Fruit fly (Drosophila melanogaster) whole organism, wandering third instar larva: Measurements from ENCODE around the gene Sgsf.

ENCODE experiments used
- Abd-B ChIP-seq: fragments of >200 bp; optimal IDR thresholded peaks from 2 replicates; lab custom pipeline; 2017; ENCODE audit warnings: missing biosample characterization, missing genetic modification characterization
- CG32264 ChIP-seq: fragments of 200-800 bp; sonication (Bioruptor generic); optimal IDR thresholded peaks from 2 replicates; lab custom pipeline; 2016; ENCODE audit warnings: missing biosample characterization, missing genetic modification characterization
- CG9705 ChIP-seq: fragments of 200-800 bp; sonication (Bioruptor generic); optimal IDR thresholded peaks from 2 replicates; lab custom pipeline; 2018; ENCODE audit warnings: missing biosample characterization, mild to moderate bottlenecking, missing genetic modification characterization
- CrebA ChIP-seq: fragments of 200-800 bp; sonication (Bioruptor generic); optimal IDR thresholded peaks from 2 replicates; lab custom pipeline; 2016; ENCODE audit warnings: missing biosample characterization, mild to moderate bottlenecking, missing genetic modification characterization, borderline replicate concordance
- Dfd ChIP-seq: fragments of >200 bp; optimal IDR thresholded peaks from 2 replicates; lab custom pipeline; 2017; ENCODE audit warnings: missing biosample characterization, missing genetic modification characterization
- Dif ChIP-seq: fragments of 200-275, 200-300 bp; sonication (Bioruptor generic); optimal IDR thresholded peaks from 2 replicates; lab custom pipeline; 2018; ENCODE audit warnings: missing biosample characterization, missing genetic modification characterization; ENCODE audit not compliant: partially characterized antibody
- GATAd ChIP-seq: sonication (Bioruptor generic); optimal IDR thresholded peaks from 2 replicates; lab custom pipeline; 2016; ENCODE audit warnings: missing biosample characterization, missing genetic modification characterization
- HLH106 ChIP-seq: fragments of 200-800 bp; optimal IDR thresholded peaks from 3 replicates; lab custom pipeline; 2019; ENCODE audit warnings: missing biosample characterization, mild to moderate bottlenecking, missing genetic modification characterization, moderate library complexity
- Hr78 ChIP-seq: fragments of >200 bp; optimal IDR thresholded peaks from 2 replicates; lab custom pipeline; 2017; ENCODE audit warnings: missing biosample characterization, missing genetic modification characterization
- Hr83 ChIP-seq: fragments of 200-300 bp; sonication (Bioruptor generic); optimal IDR thresholded peaks from 2 replicates; lab custom pipeline; 2016; ENCODE audit warnings: missing biosample characterization, mild to moderate bottlenecking, missing genetic modification characterization, moderate library complexity; ENCODE audit not compliant: poor library complexity, severe bottlenecking
- Mio ChIP-seq: sonication (Bioruptor generic); optimal IDR thresholded peaks from 2 replicates; lab custom pipeline; 2016; ENCODE audit warnings: missing biosample characterization, missing genetic modification characterization
- Myc ChIP-seq: fragments of >200 bp; optimal IDR thresholded peaks from 2 replicates; lab custom pipeline; 2017
- N ChIP-seq: fragments of >200 bp; optimal IDR thresholded peaks from 2 replicates; lab custom pipeline; 2018; ENCODE audit warnings: missing biosample characterization, missing external identifiers, missing genetic modification characterization
- Rel ChIP-seq, 2 experiments: fragments of 200-800 bp; sonication (Bioruptor generic) in 1 of 2; optimal IDR thresholded peaks; 2 replicates in 1 of 2; 3 replicates in 1 of 2; lab custom pipeline; 2016 to 2019; ENCODE audit warnings: mild to moderate bottlenecking in 2 of 2, missing biosample characterization in 2 of 2, missing genetic modification characterization in 2 of 2, moderate library complexity in 1 of 2
- Sp1 ChIP-seq: fragments of 200-800 bp; sonication (Bioruptor generic); optimal IDR thresholded peaks from 3 replicates; lab custom pipeline; 2019; ENCODE audit warnings: missing biosample characterization, mild to moderate bottlenecking, missing genetic modification characterization, moderate library complexity
- Vsx2 ChIP-seq: fragments of 200-300, 225-300 bp; sonication (Bioruptor generic); optimal IDR thresholded peaks from 2 replicates; lab custom pipeline; 2018; ENCODE audit warnings: missing biosample characterization, missing genetic modification characterization; ENCODE audit not compliant: partially characterized antibody
- br ChIP-seq: fragments of 200-800 bp; sonication (Bioruptor generic); optimal IDR thresholded peaks from 2 replicates; lab custom pipeline; 2016; ENCODE audit warnings: missing biosample characterization, missing genetic modification characterization
- brk ChIP-seq: fragments of 200-800 bp; sonication (Bioruptor generic); optimal IDR thresholded peaks from 2 replicates; lab custom pipeline; 2016; ENCODE audit warnings: missing biosample characterization, mild to moderate bottlenecking, missing genetic modification characterization
- dmrt93B ChIP-seq: fragments of 200-800 bp; sonication (Bioruptor generic); optimal IDR thresholded peaks from 2 replicates; lab custom pipeline; 2018; ENCODE audit warnings: missing biosample characterization, mild to moderate bottlenecking, missing genetic modification characterization
- ey ChIP-seq: fragments of 200-800 bp; sonication (Bioruptor generic); optimal IDR thresholded peaks from 2 replicates; lab custom pipeline; 2016; ENCODE audit warnings: missing biosample characterization, missing genetic modification characterization
- foxo ChIP-seq, 2 experiments: fragments of 200-800 bp; sonication (Bioruptor generic); optimal IDR thresholded peaks; 2 replicates in 1 of 2; 3 replicates in 1 of 2; lab custom pipeline; 2016 to 2017; ENCODE audit warnings: missing biosample characterization in 2 of 2, missing genetic modification characterization in 2 of 2
- fru ChIP-seq: fragments of 200-800 bp; sonication (Bioruptor generic); optimal IDR thresholded peaks from 3 replicates; lab custom pipeline; 2016; ENCODE audit warnings: missing biosample characterization, mild to moderate bottlenecking, missing genetic modification characterization
- h ChIP-seq: fragments of 200-800 bp; sonication (Bioruptor generic); optimal IDR thresholded peaks from 3 replicates; lab custom pipeline; 2016; ENCODE audit warnings: missing biosample characterization, mild to moderate bottlenecking, missing genetic modification characterization
- jim ChIP-seq: fragments of 175-275, 200-325 bp; sonication (Bioruptor generic); optimal IDR thresholded peaks from 2 replicates; lab custom pipeline; 2016; ENCODE audit warnings: missing biosample characterization, mild to moderate bottlenecking, missing genetic modification characterization
- lola ChIP-seq: fragments of >200 bp; optimal IDR thresholded peaks from 2 replicates; lab custom pipeline; 2017; ENCODE audit warnings: missing biosample characterization, missing genetic modification characterization
- pan ChIP-seq: fragments of >200 bp; optimal IDR thresholded peaks from 2 replicates; lab custom pipeline; 2017
- psq ChIP-seq: fragments of 200-800 bp; sonication (Bioruptor generic); optimal IDR thresholded peaks from 3 replicates; lab custom pipeline; 2017; ENCODE audit warnings: missing biosample characterization, mild to moderate bottlenecking, missing genetic modification characterization, moderate library complexity
- sage ChIP-seq: fragments of 200-800 bp; sonication (Bioruptor generic); optimal IDR thresholded peaks from 2 replicates; lab custom pipeline; 2016; ENCODE audit warnings: missing biosample characterization, mild to moderate bottlenecking, missing genetic modification characterization
- sv ChIP-seq: fragments of 200-800 bp; sonication (Bioruptor generic); optimal IDR thresholded peaks from 3 replicates; lab custom pipeline; 2016; ENCODE audit warnings: missing biosample characterization, missing genetic modification characterization
- tai ChIP-seq: sonication (Bioruptor generic); optimal IDR thresholded peaks from 2 replicates; lab custom pipeline; 2016; ENCODE audit warnings: missing biosample characterization, missing genetic modification characterization
- woc ChIP-seq: sonication (Bioruptor generic); optimal IDR thresholded peaks from 2 replicates; lab custom pipeline; 2016; ENCODE audit warnings: missing biosample characterization, mild to moderate bottlenecking, missing genetic modification characterization

The Sgsf gene

DNA sequence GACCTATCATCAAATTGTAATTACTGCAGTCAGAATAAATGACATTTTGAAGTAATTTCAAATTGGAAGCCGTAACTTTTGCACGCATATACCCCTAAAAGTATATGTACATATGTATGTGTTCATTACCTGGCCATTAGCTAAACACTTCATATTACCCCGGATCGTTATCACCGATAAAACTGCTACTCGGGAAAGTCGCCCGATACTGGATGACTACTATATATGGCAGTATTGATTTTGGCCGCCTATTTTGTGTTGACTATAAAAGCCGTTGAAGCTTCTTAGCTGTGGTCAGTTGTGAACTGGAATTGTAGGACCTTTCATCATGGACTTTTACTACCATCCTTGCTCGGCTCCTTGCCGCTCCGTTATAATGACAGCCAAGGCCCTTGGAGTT is 38.2 kb downstream of the Sgsf start, which contains the start of gene GstD8:
GstD8 (plus strand) TSS at position 301 of the 400 bp plus-strand sequence.
- TF ChIP-seq GATAd (no peak), pan (lab: Kevin White, UChicago) (no peak), sv (GFP tag; lab: Kevin White, UChicago) (no peak), fru (GFP tag; lab: Kevin White, UChicago) (no peak), psq (GFP tag; lab: Kevin White, UChicago) (no peak), woc (GFP tag; lab: Kevin White, UChicago) (no peak)
- TF ChIP-seq, all 38 proteins: peak for 0

DNA sequence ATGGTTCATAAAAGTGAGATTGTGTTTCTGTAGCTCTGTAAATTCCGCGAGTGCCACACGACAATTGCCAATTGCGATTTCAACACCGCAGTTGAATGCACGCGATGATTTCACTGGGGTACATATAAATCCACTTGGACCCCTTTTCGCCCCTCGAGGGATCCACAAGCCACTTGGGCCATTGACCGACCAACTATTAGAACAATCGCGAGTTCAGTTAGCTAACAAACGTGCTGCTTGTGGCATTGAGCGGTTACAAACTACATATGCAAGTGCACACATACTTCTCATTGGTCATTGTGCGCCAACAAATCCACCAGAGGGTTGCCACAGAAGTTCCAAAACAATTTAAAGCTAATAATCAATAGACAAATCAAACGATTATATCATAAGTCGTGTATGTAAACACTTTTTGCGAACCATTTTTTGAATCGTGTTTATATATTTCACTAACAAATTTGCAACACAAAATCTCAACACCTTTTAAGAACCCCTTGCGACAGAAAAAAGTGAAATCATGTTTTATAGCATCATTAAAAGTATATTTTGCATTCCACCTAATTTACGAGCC is 39.7 kb downstream of the Sgsf start:
- no peak for TF ChIP-seq Hr78 (GFP tag; lab: Kevin White, UChicago)
- TF ChIP-seq lola (GFP tag; lab: Kevin White, UChicago) = no peak

- TF ChIP-seq Sp1 (GFP tag; lab: Kevin White, UChicago) (no peak), psq (GFP tag; lab: Kevin White, UChicago) (no peak)
These were observed 41.1 kb downstream of the Sgsf start, which contains the start of gene CG10035 for dm6 chr3R:12382563-12382962. CG10035 (minus strand) TSS chr3R:12382691.

- no peak for TF ChIP-seq br (GFP tag; lab: Kevin White, UChicago)
- TF ChIP-seq jim (GFP tag; lab: Kevin White, UChicago) = no peak
- TF ChIP-seq Dfd (GFP tag; lab: Kevin White, UChicago) = no peak
- TF ChIP-seq brk = no peak
- TF ChIP-seq CG32264 (GFP tag; lab: Kevin White, UChicago) = no peak
- no peak for TF ChIP-seq Abd-B (GFP tag; lab: Kevin White, UChicago)
- no peak for TF ChIP-seq foxo (GFP tag; optimal IDR thresholded peaks at IDR 0.05; lab: Kevin White, UChicago)
- no peak for TF ChIP-seq sv (GFP tag; lab: Kevin White, UChicago)
- no peak for TF ChIP-seq dmrt93B (GFP tag; lab: Kevin White, UChicago)
- no peak for TF ChIP-seq Dif (GFP tag; lab: Kevin White, UChicago)
- TF ChIP-seq Sp1 (GFP tag; lab: Kevin White, UChicago) = no peak
- no peak for TF ChIP-seq Hr78 (GFP tag; lab: Kevin White, UChicago)
- no peak for TF ChIP-seq ey
- no peak for TF ChIP-seq Mio
- no peak for TF ChIP-seq sage
- no peak for TF ChIP-seq psq (GFP tag; lab: Kevin White, UChicago)
- no peak for TF ChIP-seq lola (GFP tag; lab: Kevin White, UChicago)
- TF ChIP-seq fru (GFP tag; lab: Kevin White, UChicago) = no peak
These were observed 41.6 kb downstream of the Sgsf start, which contains the start of gene GstD11 for dm6 chr3R:12383036-12383435. GstD11 (plus strand) TSS chr3R:12383336.

DNA sequence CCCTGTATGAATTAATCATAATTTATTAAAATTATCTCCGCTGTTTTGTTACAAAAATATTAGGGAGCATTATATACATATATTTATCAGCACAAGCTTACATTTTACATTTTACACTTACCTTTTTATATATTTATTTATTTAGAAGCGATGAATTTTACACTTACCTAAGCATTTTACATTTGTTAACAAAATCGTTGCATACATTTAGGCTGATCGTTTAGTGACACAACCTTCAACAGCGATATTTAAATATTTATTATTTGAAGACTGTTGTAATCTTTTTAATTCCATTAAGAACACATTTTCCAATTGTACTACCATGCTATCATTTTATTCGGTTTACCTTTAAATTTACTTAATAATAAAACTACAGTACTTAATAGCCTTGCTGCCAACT is 42.3 kb downstream of the Sgsf start:
- TF ChIP-seq tai (GFP tag; lab: Kevin White, UChicago) (no peak), Rel (GFP tag; optimal IDR thresholded peaks at IDR 0.05; lab: Kevin White, UChicago) (no peak), Rel (tag; optimal IDR thresholded peaks at IDR 0.05; lab: Kevin White, UChicago) (peak; percentile 87), CrebA (GFP tag; lab: Kevin White, UChicago) (peak; percentile 14)

dm6 chr3R:12384274-12384673 is 42.8 kb downstream of the Sgsf start:
- TF ChIP-seq sage (no peak), Myc (lab: Kevin White, UChicago) (no peak), brk (no peak), Hr83 (GFP tag; lab: Kevin White, UChicago) (no peak), Dfd (GFP tag; lab: Kevin White, UChicago) (no peak), h (GFP tag; lab: Kevin White, UChicago) (no peak), Hr78 (GFP tag; lab: Kevin White, UChicago) (no peak), foxo (GFP tag; optimal IDR thresholded peaks at IDR 0.05; lab: Kevin White, UChicago) (no peak), CG9705 (GFP tag; lab: Kevin White, UChicago) (no peak), pan (lab: Kevin White, UChicago) (no peak), HLH106 (no peak), Vsx2 (GFP tag; lab: Kevin White, UChicago) (no peak), N (no peak), CrebA (GFP tag; lab: Kevin White, UChicago) (no peak)
